Fruit fly (Drosophila melanogaster) whole organism, prepupa: Measurements from ENCODE around the gene Dnali1.

Experiments used
- CG31627 ChIP-seq: fragments of 200-800 bp; sonication (Bioruptor generic); optimal IDR thresholded peaks from 3 replicates; lab custom pipeline; 2016; ENCODE audit warnings: missing biosample characterization, missing genetic modification characterization
- Lpt ChIP-seq: fragments of 200-800 bp; sonication (Bioruptor generic); optimal IDR thresholded peaks from 3 replicates; lab custom pipeline; 2016; ENCODE audit warnings: missing biosample characterization, missing genetic modification characterization
- OdsH ChIP-seq: fragments of 200-800 bp; sonication (Bioruptor generic); optimal IDR thresholded peaks from 3 replicates; lab custom pipeline; 2016; ENCODE audit warnings: missing biosample characterization, missing genetic modification characterization

dm6 chr3R:11877162-11877561 lies 15.9 kb downstream of the Dnali1 start, which contains the start of gene sad:
- TF ChIP-seq OdsH (GFP tag; lab: Kevin White, UChicago) (no peak), CG31627 (no peak), Lpt (GFP tag; lab: Kevin White, UChicago) (no peak)
